Worm (Caenorhabditis elegans) whole organism, midembryonic: Measurements from ENCODE around the gene Y69H2.1.

Experiments used
- T22C8.4 ChIP-seq: fragments of 200-800 bp; sonication (Bioruptor generic); IDR thresholded peaks from 2 replicates; pipeline ENCODE4 v1.3.6; 2022; ENCODE audit warnings: missing genetic modification characterization, missing compliant biosample characterization
- cog-1 ChIP-seq: sonication (generic microtip); optimal IDR thresholded peaks from 2 replicates; lab custom pipeline; 2016; ENCODE audit warnings: missing genetic modification characterization, missing compliant biosample characterization
- flt-1 ChIP-seq: fragments of 200-800 bp; sonication (Bioruptor generic); IDR thresholded peaks from 2 replicates; pipeline ENCODE4 v1.3.6; 2022; ENCODE audit warnings: missing genetic modification characterization, missing compliant biosample characterization
- klf-2 ChIP-seq: fragments of 200-800 bp; sonication (Bioruptor generic); conservative IDR thresholded peaks from 2 replicates; pipeline ENCODE4 v1.3.6; 2022; ENCODE audit warnings: missing genetic modification reagents, missing genetic modification characterization, missing compliant biosample characterization
- med-1 ChIP-seq: sonication (generic microtip); optimal IDR thresholded peaks from 2 replicates; lab custom pipeline; 2017; ENCODE audit warnings: missing genetic modification characterization, mild to moderate bottlenecking, missing compliant biosample characterization, antibody characterized with exemption, missing genetic modification reagents; ENCODE audit not compliant: insufficient read depth
- ref-1 ChIP-seq: fragments of 200-800 bp; sonication (Bioruptor generic); conservative IDR thresholded peaks from 2 replicates; pipeline ENCODE4 v1.3.6; 2022; ENCODE audit warnings: missing genetic modification reagents, missing genetic modification characterization, missing compliant biosample characterization
- tab-1 ChIP-seq: fragments of 200-800 bp; sonication (Bioruptor generic); IDR thresholded peaks from 2 replicates; pipeline ENCODE4 v1.3.6; 2022; ENCODE audit warnings: missing genetic modification characterization, missing compliant biosample characterization
- ztf-23 ChIP-seq: fragments of 200-800 bp; sonication (Bioruptor generic); IDR thresholded peaks from 2 replicates; pipeline ENCODE4 v1.3.6; 2022; ENCODE audit warnings: missing genetic modification reagents, missing genetic modification characterization, missing compliant biosample characterization
- ztf-29 ChIP-seq: fragments of 200-800 bp; sonication (Bioruptor generic); IDR thresholded peaks from 2 replicates; pipeline ENCODE4 v1.3.6; 2022; ENCODE audit warnings: missing genetic modification reagents, missing genetic modification characterization, missing compliant biosample characterization

Y69H2.1 gene

ce11 chrV:18586954-18587353, 35.4 kb downstream of the Y69H2.1 start:
- TF ChIP-seq ztf-29 = no peak

ce11 chrV:18585102-18585501, 37.3 kb downstream of the Y69H2.1 start:
- TF ChIP-seq ztf-23 (GFP tag; lab: Robert Waterston, UW) = no peak
- no peak for TF ChIP-seq ref-1 (GFP tag; lab: Robert Waterston, UW)
- no peak for TF ChIP-seq med-1 (GFP tag; lab: Kevin White, UChicago)
- no peak for TF ChIP-seq cog-1 (tag; lab: Kevin White, UChicago)

- TF ChIP-seq flt-1 (no peak), klf-2 (GFP tag; lab: Robert Waterston, UW) (no peak), T22C8.4 (GFP tag; lab: Robert Waterston, UW) (no peak), cog-1 (tag; lab: Kevin White, UChicago) (no peak)
These were observed 40.0 kb downstream of the Y69H2.1 start, which contains the start of gene txt-14 for ce11 chrV:18582358-18582757. TSS of gene txt-14 (plus strand) at chrV:18582658.

ce11 chrV:18581393-18582113, 40.8 kb downstream of the Y69H2.1 start:
- no peak for TF ChIP-seq klf-2 (GFP tag; lab: Robert Waterston, UW)
- TF ChIP-seq cog-1 (tag; lab: Kevin White, UChicago) = no peak
- TF ChIP-seq ztf-23 (GFP tag; lab: Robert Waterston, UW) = no peak
- TF ChIP-seq flt-1 = no peak
- no peak for TF ChIP-seq med-1 (GFP tag; lab: Kevin White, UChicago)
- TF ChIP-seq tab-1 (GFP tag; lab: Robert Waterston, UW) = no peak
- TF ChIP-seq T22C8.4 (GFP tag; lab: Robert Waterston, UW) = no peak
- no peak for TF ChIP-seq ztf-29
- TF ChIP-seq ref-1 (GFP tag; lab: Robert Waterston, UW) = no peak; the same call in 1 of the 2 replicates

ce11 chrV:18579684-18580083, 42.7 kb downstream of the Y69H2.1 start, which contains the start of gene Y51A2D.13:
TSS of gene Y51A2D.13 (minus strand) at chrV:18579784.
- TF ChIP-seq ztf-23 (GFP tag; lab: Robert Waterston, UW) (no peak), ref-1 (GFP tag; lab: Robert Waterston, UW) (no peak), T22C8.4 (GFP tag; lab: Robert Waterston, UW) (no peak), cog-1 (tag; lab: Kevin White, UChicago) (no peak), tab-1 (GFP tag; lab: Robert Waterston, UW) (no peak), med-1 (GFP tag; lab: Kevin White, UChicago) (no peak), ztf-29 (no peak), klf-2 (GFP tag; lab: Robert Waterston, UW) (no peak)

- TF ChIP-seq ref-1 (GFP tag; lab: Robert Waterston, UW) = no peak
- no peak for TF ChIP-seq ztf-23 (GFP tag; lab: Robert Waterston, UW)
- no peak for TF ChIP-seq flt-1
- TF ChIP-seq ztf-29 = no peak
- no peak for TF ChIP-seq klf-2 (GFP tag; lab: Robert Waterston, UW)
- no peak for TF ChIP-seq T22C8.4 (GFP tag; lab: Robert Waterston, UW)
These were observed 44.1 kb downstream of the Y69H2.1 start for ce11 chrV:18578306-18578705.

ce11 chrV:18577458-18578078, 44.8 kb downstream of the Y69H2.1 start:
- TF ChIP-seq T22C8.4 (GFP tag; lab: Robert Waterston, UW) (no peak), cog-1 (tag; lab: Kevin White, UChicago) (no peak)

- TF ChIP-seq tab-1 (GFP tag; lab: Robert Waterston, UW) = no peak
- no peak for TF ChIP-seq ref-1 (GFP tag; lab: Robert Waterston, UW)
- no peak for TF ChIP-seq ztf-29
- TF ChIP-seq flt-1 = no peak
- no peak for TF ChIP-seq ztf-23 (GFP tag; lab: Robert Waterston, UW)
- no peak for TF ChIP-seq cog-1 (tag; lab: Kevin White, UChicago)
- TF ChIP-seq T22C8.4 (GFP tag; lab: Robert Waterston, UW) = no peak
- no peak for TF ChIP-seq klf-2 (GFP tag; lab: Robert Waterston, UW)
- TF ChIP-seq med-1 (GFP tag; lab: Kevin White, UChicago) = no peak
These were observed 46.2 kb downstream of the Y69H2.1 start for ce11 chrV:18576128-18576527.

- TF ChIP-seq ref-1 (GFP tag; lab: Robert Waterston, UW) = no peak
These were observed 47.3 kb downstream of the Y69H2.1 start for ce11 chrV:18575084-18575483.

ce11 chrV:18573199-18573598, 49.2 kb downstream of the Y69H2.1 start:
- TF ChIP-seq ztf-29 = no peak
- no peak for TF ChIP-seq tab-1 (GFP tag; lab: Robert Waterston, UW)

ce11 chrV:18571533-18571932, 50.8 kb downstream of the Y69H2.1 start, which contains the start of gene Y51A2D.21:
TSS of gene Y51A2D.21 (plus strand) at chrV:18571833.
- TF ChIP-seq klf-2 (GFP tag; lab: Robert Waterston, UW) = no peak
- no peak for TF ChIP-seq ztf-29
- no peak for TF ChIP-seq cog-1 (tag; lab: Kevin White, UChicago)
- no peak for TF ChIP-seq tab-1 (GFP tag; lab: Robert Waterston, UW)
- no peak for TF ChIP-seq ztf-23 (GFP tag; lab: Robert Waterston, UW)
- TF ChIP-seq flt-1 = no peak
- TF ChIP-seq T22C8.4 (GFP tag; lab: Robert Waterston, UW) = no peak
- TF ChIP-seq ref-1 (GFP tag; lab: Robert Waterston, UW) = no peak
- no peak for TF ChIP-seq med-1 (GFP tag; lab: Kevin White, UChicago)
